Worm (Caenorhabditis elegans) whole organism, L4 larva: ENCODE data around the gene T20B3.14.

Experiments used
- F37D6.2 ChIP-seq: sonication (generic microtip); optimal IDR thresholded peaks from 2 replicates; lab custom pipeline; 2016; ENCODE audit warnings: mild to moderate bottlenecking, missing genetic modification characterization, missing compliant biosample characterization
- ceh-82 ChIP-seq: sonication (generic microtip); optimal IDR thresholded peaks from 2 replicates; lab custom pipeline; 2017; ENCODE audit warnings: missing biosample characterization, missing genetic modification characterization
- daf-19 ChIP-seq: fragments of 200-800 bp; sonication (Bioruptor generic); conservative IDR thresholded peaks from 2 replicates; pipeline ENCODE4 v1.3.6; 2022; ENCODE audit warnings: missing genetic modification characterization, missing compliant biosample characterization
- dmd-9 ChIP-seq: fragments of 200-800 bp; sonication (Bioruptor generic); IDR thresholded peaks from 2 replicates; pipeline ENCODE4 v1.3.6; 2022; ENCODE audit warnings: missing genetic modification reagents, missing genetic modification characterization, missing compliant biosample characterization
- nhr-237 ChIP-seq: sonication (generic microtip); optimal IDR thresholded peaks from 2 replicates; lab custom pipeline; 2017; ENCODE audit warnings: missing biosample characterization, missing genetic modification characterization
- nhr-25 ChIP-seq: sonication (generic microtip); optimal IDR thresholded peaks from 2 replicates; lab custom pipeline; 2017; ENCODE audit warnings: missing genetic modification characterization, mild to moderate bottlenecking, missing compliant biosample characterization, antibody characterized with exemption, moderate library complexity, borderline replicate concordance; ENCODE audit not compliant: insufficient read depth
- unc-130 ChIP-seq: sonication (generic microtip); optimal IDR thresholded peaks from 2 replicates; lab custom pipeline; 2016; ENCODE audit warnings: missing genetic modification reagents, missing genetic modification characterization, missing compliant biosample characterization

DNA sequence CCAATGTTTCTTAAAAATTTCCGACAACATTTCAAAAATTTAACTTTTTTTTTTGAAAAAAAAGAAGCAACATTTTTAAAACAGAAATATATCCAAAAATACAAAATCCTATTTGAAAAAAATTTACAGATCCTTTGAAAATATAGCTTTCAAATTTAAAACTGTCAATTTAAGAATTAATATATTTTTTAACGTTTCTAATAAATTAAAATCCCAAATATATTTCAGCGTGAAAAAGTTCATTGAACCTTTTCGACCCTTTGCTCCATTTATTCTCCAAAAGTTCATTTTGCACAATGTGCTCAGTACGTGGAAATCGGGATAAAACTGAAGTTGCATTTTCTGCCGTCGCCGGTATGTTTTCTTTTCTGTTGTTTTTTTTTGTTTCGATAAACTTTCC lies 11.7 kb upstream of the T20B3.14 start, which contains the start of gene phy-3:
- TF ChIP-seq dmd-9 = no peak
- no peak for TF ChIP-seq unc-130 (GFP tag; lab: Kevin White, UChicago)
- TF ChIP-seq ceh-82 (tag; lab: Kevin White, UChicago) = no peak
- no peak for TF ChIP-seq nhr-237 (tag; lab: Kevin White, UChicago)
- no peak for TF ChIP-seq nhr-25 (tag; lab: Kevin White, UChicago)
- no peak for TF ChIP-seq F37D6.2 (tag; lab: Kevin White, UChicago)
- TF ChIP-seq daf-19 (GFP tag; lab: Robert Waterston, UW) = no peak
